Fruit fly (Drosophila melanogaster): ENCODE results near the gene Spn28Dc.

DNA sequence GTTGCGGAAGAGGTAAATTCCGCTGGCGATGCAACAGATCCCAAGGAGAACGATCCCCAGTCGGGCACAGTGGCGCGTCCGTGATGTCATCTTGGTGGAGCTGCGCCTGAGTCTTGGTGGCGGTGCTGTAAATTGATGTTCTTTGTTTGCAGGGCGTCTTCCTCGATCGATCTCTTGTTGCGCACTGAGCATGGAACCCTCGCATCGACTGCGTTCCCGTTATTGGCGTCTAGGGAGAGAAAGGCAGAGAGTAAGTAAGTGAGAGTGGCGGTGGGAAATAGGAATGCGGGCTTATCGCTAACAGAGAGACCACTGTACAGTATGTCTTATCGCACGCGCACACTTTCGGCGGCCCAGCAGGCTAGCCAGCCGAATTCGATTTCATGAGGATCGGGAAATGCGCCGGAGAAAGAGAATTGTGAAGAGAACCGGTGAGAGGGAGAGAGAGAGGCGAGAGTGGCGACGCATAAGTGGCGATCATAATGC, 15.6 kb downstream of the Spn28Dc start:
- TF ChIP-seq psq (GFP tag; optimal IDR thresholded peaks at IDR 0.05), result no peak
- no peak for TF ChIP-seq h (GFP tag; optimal IDR thresholded peaks at IDR 0.05)
- no peak for TF ChIP-seq usp (GFP tag; optimal IDR thresholded peaks at IDR 0.05)
- TF ChIP-seq N (GFP tag; optimal IDR thresholded peaks at IDR 0.05), result no peak
- no peak for TF ChIP-seq sv (GFP tag; optimal IDR thresholded peaks at IDR 0.05)
- no peak for TF ChIP-seq Dfd (GFP tag; optimal IDR thresholded peaks at IDR 0.05)
- TF ChIP-seq Myc (optimal IDR thresholded peaks at IDR 0.05), result no peak
- TF ChIP-seq rgr (GFP tag; optimal IDR thresholded peaks at IDR 0.05), result no peak
- peak; percentile 46 for TF ChIP-seq Dif (GFP tag; optimal IDR thresholded peaks at IDR 0.05; ENCODE audit: partially characterized antibody)
